Worm (Caenorhabditis elegans): ENCODE measurements around the gene exos-9.

exos-9 gene

DNA sequence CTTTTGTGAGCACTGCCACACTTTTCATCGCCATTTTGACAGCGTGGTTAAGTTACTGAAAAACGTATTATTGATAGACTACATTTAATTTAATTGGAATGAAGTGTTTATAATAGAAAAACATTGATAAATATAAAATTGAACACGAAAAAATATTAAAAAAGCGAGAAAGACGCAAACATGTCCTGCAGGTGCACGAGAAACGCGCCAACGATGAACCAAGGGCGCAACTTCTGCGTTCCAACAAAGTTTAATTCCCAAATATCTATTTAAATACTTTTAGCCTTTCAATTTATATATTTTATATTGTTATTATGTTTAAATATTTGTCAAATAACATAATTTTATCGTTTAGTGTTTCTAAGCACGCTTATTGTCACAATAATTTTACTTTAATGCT, 36.3 kb upstream of the exos-9 start, which contains the start of gene ndus-8 (continued):
- TF ChIP-seq lin-29 (GFP tag; IDR thresholded peaks at IDR 0.05) (no peak), daf-8 (GFP tag; IDR thresholded peaks at IDR 0.05) (no peak), sdz-12 (GFP tag; optimal IDR thresholded peaks at IDR 0.05) (no peak), ceh-20 (GFP tag; IDR thresholded peaks at IDR 0.05) (no peak), zag-1 (tag; optimal IDR thresholded peaks at IDR 0.05) (no peak), ZK337.2 (GFP tag; IDR thresholded peaks at IDR 0.05) (no peak), rbr-2 (tag; optimal IDR thresholded peaks at IDR 0.05) (peak; percentile 44), nhr-48 (tag; optimal IDR thresholded peaks at IDR 0.05) (no peak), Y48G9A.11 (GFP tag; IDR thresholded peaks at IDR 0.05) (no peak), nhr-102 (tag; optimal IDR thresholded peaks at IDR 0.05) (no peak), lin-15B (tag; optimal IDR thresholded peaks at IDR 0.05) (no peak), mxl-3 (GFP tag; optimal IDR thresholded peaks at IDR 0.05) (no peak), duxl-1 (tag; optimal IDR thresholded peaks at IDR 0.05; ENCODE audit: poor library complexity) (peak; percentile 18), Y5F2A.4 (GFP tag; optimal IDR thresholded peaks at IDR 0.05) (no peak), nhr-11 (tag; optimal IDR thresholded peaks at IDR 0.05) (no peak), ama-1 (optimal IDR thresholded peaks at IDR 0.05) (no peak), dpl-1 (GFP tag; optimal IDR thresholded peaks at IDR 0.05) (peak; percentile 78), aly-2 (tag; optimal IDR thresholded peaks at IDR 0.05) (no peak), pqm-1 (tag; optimal IDR thresholded peaks at IDR 0.05) (no peak), zip-11 (GFP tag; IDR thresholded peaks at IDR 0.05) (no peak), pha-4 (GFP tag; IDR thresholded peaks at IDR 0.05) (no peak), pha-4 (tag; optimal IDR thresholded peaks at IDR 0.05) (peak; percentile 43), mxl-2 (GFP tag; conservative IDR thresholded peaks at IDR 0.05) (no peak), egl-27 (tag; optimal IDR thresholded peaks at IDR 0.05) (no peak), fos-1 (tag; optimal IDR thresholded peaks at IDR 0.05) (no peak), D1046.2 (GFP tag; IDR thresholded peaks at IDR 0.05) (no peak), nhr-10 (tag; optimal IDR thresholded peaks at IDR 0.05) (no peak), F49E8.2 (tag; optimal IDR thresholded peaks at IDR 0.05; ENCODE audit: borderline replicate concordance) (no peak), dmd-8 (GFP tag; IDR thresholded peaks at IDR 0.05) (no peak), unc-39 (tag; optimal IDR thresholded peaks at IDR 0.05) (no peak), nhr-41 (GFP tag; IDR thresholded peaks at IDR 0.05) (no peak), gei-8 (GFP tag; optimal IDR thresholded peaks at IDR 0.05) (no peak), dve-1 (tag; optimal IDR thresholded peaks at IDR 0.05; ENCODE audit: insufficient read depth) (peak; percentile 62), unc-62 (GFP tag; optimal IDR thresholded peaks at IDR 0.05 in 1 of 2) (no peak), unc-62 (tag; optimal IDR thresholded peaks at IDR 0.05) (no peak), nhr-76 (tag; optimal IDR thresholded peaks at IDR 0.05) (no peak), hmg-1.1 (GFP tag; IDR thresholded peaks at IDR 0.05) (no peak), set-16 (GFP tag; IDR thresholded peaks at IDR 0.05) (no peak), skn-1 (tag; optimal IDR thresholded peaks at IDR 0.05) (no peak), R02D3.7 (tag; optimal IDR thresholded peaks at IDR 0.05) (no peak), lin-13 (GFP tag; optimal IDR thresholded peaks at IDR 0.05) (no peak), nhr-25 (tag; optimal IDR thresholded peaks at IDR 0.05; ENCODE audit: borderline replicate concordance, insufficient read depth) (no peak), tra-1 (GFP tag; IDR thresholded peaks at IDR 0.05) (no peak), nhr-28 (tag; optimal IDR thresholded peaks at IDR 0.05) (no peak), ceh-44 (GFP tag; IDR thresholded peaks at IDR 0.05) (no peak), dmd-9 (GFP tag; IDR thresholded peaks at IDR 0.05) (no peak), Y75B8A.6 (GFP tag; IDR thresholded peaks at IDR 0.05) (no peak), php-3 (GFP tag; IDR thresholded peaks at IDR 0.05) (no peak), attf-4 (tag; optimal IDR thresholded peaks at IDR 0.05) (no peak), cey-2 (tag; optimal IDR thresholded peaks at IDR 0.05; ENCODE audit: borderline replicate concordance, insufficient read depth) (no peak), ztf-11 (tag; optimal IDR thresholded peaks at IDR 0.05) (no peak), nhr-237 (tag; optimal IDR thresholded peaks at IDR 0.05) (no peak), ceh-62 (tag; optimal IDR thresholded peaks at IDR 0.05) (no peak), lir-3 (tag; optimal IDR thresholded peaks at IDR 0.05) (no peak)

Data from whole organism, L4 larva.